Fruit fly (Drosophila melanogaster): Measurements from ENCODE around the gene ChAT.

The ChAT gene

DNA sequence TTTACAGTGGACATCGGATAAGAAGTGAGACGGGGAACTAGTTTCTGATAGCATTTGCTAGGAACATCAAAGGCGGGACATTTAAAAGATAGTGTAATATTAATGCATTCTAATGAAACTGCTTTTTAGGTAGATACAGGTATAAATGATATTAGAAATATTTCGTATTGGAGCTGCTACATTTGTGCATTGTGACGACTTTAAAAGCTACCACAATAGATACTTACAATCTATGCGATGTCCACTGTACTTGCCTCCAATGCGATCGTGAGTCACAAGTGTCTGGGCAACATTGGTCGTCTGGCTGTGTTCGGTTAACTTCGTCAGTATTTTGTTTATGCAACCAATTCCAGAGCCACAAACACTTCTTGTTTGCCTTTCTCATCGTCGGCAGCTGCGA is 35.5 kb upstream of the ChAT start:
- TF ChIP-seq CG6792 (GFP tag; optimal IDR thresholded peaks at IDR 0.05) (peak; percentile 51), Met (GFP tag; optimal IDR thresholded peaks at IDR 0.05) (peak; percentile 62), CG11294 (GFP tag; IDR thresholded peaks at IDR 0.05) (peak; percentile 64), CG6854 (GFP tag; optimal IDR thresholded peaks at IDR 0.05) (no peak), pdm3 (GFP tag; optimal IDR thresholded peaks at IDR 0.05) (no peak), esn (GFP tag; optimal IDR thresholded peaks at IDR 0.05) (peak; percentile 58), CG6276 (GFP tag; optimal IDR thresholded peaks at IDR 0.05) (no peak), Hr4 (GFP tag; optimal IDR thresholded peaks at IDR 0.05) (no peak), CG3032 (tag; optimal IDR thresholded peaks at IDR 0.05) (peak; percentile 72), dsx (GFP tag; optimal IDR thresholded peaks at IDR 0.05; ENCODE audit: poor library complexity, severe bottlenecking) (no peak), achi (GFP tag; optimal IDR thresholded peaks at IDR 0.05) (peak; percentile 69), dac (GFP tag; optimal IDR thresholded peaks at IDR 0.05) (peak; percentile 45), CG4318 (GFP tag; optimal IDR thresholded peaks at IDR 0.05) (no peak), cyc (GFP tag; optimal IDR thresholded peaks at IDR 0.05) (peak; percentile 62), CG34406 (GFP tag; optimal IDR thresholded peaks at IDR 0.05) (peak; percentile 49), topi (GFP tag; optimal IDR thresholded peaks at IDR 0.05) (peak; percentile 68), CG10631 (GFP tag; optimal IDR thresholded peaks at IDR 0.05) (no peak), CG32006 (GFP tag; optimal IDR thresholded peaks at IDR 0.05) (peak; percentile 82), spab (GFP tag; optimal IDR thresholded peaks at IDR 0.05) (no peak), CG8632 (GFP tag; optimal IDR thresholded peaks at IDR 0.05) (peak; percentile 37), CG8319 (GFP tag; optimal IDR thresholded peaks at IDR 0.05) (peak; percentile 3), Ets96B (tag; optimal IDR thresholded peaks at IDR 0.05) (peak; percentile 75), fkh (GFP tag; optimal IDR thresholded peaks at IDR 0.05) (peak; percentile 2), vri (GFP tag; optimal IDR thresholded peaks at IDR 0.05) (peak; percentile 37), ss (GFP tag; optimal IDR thresholded peaks at IDR 0.05) (peak; percentile 47 to 66), CG6808 (GFP tag; optimal IDR thresholded peaks at IDR 0.05) (peak; percentile 75), Gug (GFP tag; IDR thresholded peaks at IDR 0.05) (peak; percentile 57), salr (GFP tag; optimal IDR thresholded peaks at IDR 0.05) (peak in 1 of 2 experiments; percentile 66), Sox15 (GFP tag; optimal IDR thresholded peaks at IDR 0.05) (no peak), CG15336 (GFP tag; IDR thresholded peaks at IDR 0.05) (peak; percentile 80), fd59A (GFP tag; optimal IDR thresholded peaks at IDR 0.05) (peak; percentile 54), CG11902 (GFP tag; optimal IDR thresholded peaks at IDR 0.05) (peak; percentile 26), lz (GFP tag; optimal IDR thresholded peaks at IDR 0.05) (peak; percentile 57), Ets21C (GFP tag; optimal IDR thresholded peaks at IDR 0.05) (no peak), Eip78C (GFP tag) (peak; percentile 93), svp (GFP tag) (no peak), CG7368 (GFP tag; optimal IDR thresholded peaks at IDR 0.05) (peak; percentile 17), CG6163 (GFP tag; IDR thresholded peaks at IDR 0.05) (peak; percentile 79; the same call in 2 of the 3 replicates), CG10669 (GFP tag; optimal IDR thresholded peaks at IDR 0.05) (peak; percentile 64), CG8119 (GFP tag; IDR thresholded peaks at IDR 0.05) (peak; percentile 74), acj6 (GFP tag; optimal IDR thresholded peaks at IDR 0.05) (peak; percentile 72), Blimp-1 (GFP tag; optimal IDR thresholded peaks at IDR 0.05) (no peak), eg (GFP tag; IDR thresholded peaks at IDR 0.05) (peak; percentile 80), Lpt (GFP tag; optimal IDR thresholded peaks at IDR 0.05) (no peak), Sox14 (GFP tag; optimal IDR thresholded peaks at IDR 0.05) (peak; percentile 76), fd85E (GFP tag; optimal IDR thresholded peaks at IDR 0.05) (no peak), CG16779 (tag; optimal IDR thresholded peaks at IDR 0.05) (peak; percentile 50), CG11762 (GFP tag; optimal IDR thresholded peaks at IDR 0.05; ENCODE audit: insufficient read depth) (peak; percentile 57), Hr39 (GFP tag; optimal IDR thresholded peaks at IDR 0.05) (no peak), Hr38 (GFP tag; optimal IDR thresholded peaks at IDR 0.05) (no peak), Eip93F (GFP tag; optimal IDR thresholded peaks at IDR 0.05) (no peak), OdsH (GFP tag; optimal IDR thresholded peaks at IDR 0.05) (peak; percentile 74)
